Worm (Caenorhabditis elegans) whole organism, early embryonic: ENCODE data around the gene T01D1.4.

Experiments used
- F13C5.2 ChIP-seq: sonication (generic microtip); optimal IDR thresholded peaks from 2 replicates; lab custom pipeline; 2017; ENCODE audit warnings: mild to moderate bottlenecking, missing genetic modification characterization, inconsistent platforms, missing compliant biosample characterization
- ceh-13 ChIP-seq: fragments of 200-800 bp; sonication (Bioruptor generic); optimal IDR thresholded peaks from 2 replicates; lab custom pipeline; 2018; ENCODE audit warnings: mild to moderate bottlenecking, missing genetic modification characterization, missing compliant biosample characterization
- ets-7 ChIP-seq: sonication (generic microtip); optimal IDR thresholded peaks from 2 replicates; lab custom pipeline; 2016; ENCODE audit warnings: missing genotype, missing genetic modification characterization, missing compliant biosample characterization
- flt-1 ChIP-seq: fragments of 200-800 bp; sonication (Bioruptor generic); IDR thresholded peaks from 2 replicates; pipeline ENCODE4 v1.3.6; 2022; ENCODE audit warnings: missing genetic modification characterization, missing compliant biosample characterization

DNA sequence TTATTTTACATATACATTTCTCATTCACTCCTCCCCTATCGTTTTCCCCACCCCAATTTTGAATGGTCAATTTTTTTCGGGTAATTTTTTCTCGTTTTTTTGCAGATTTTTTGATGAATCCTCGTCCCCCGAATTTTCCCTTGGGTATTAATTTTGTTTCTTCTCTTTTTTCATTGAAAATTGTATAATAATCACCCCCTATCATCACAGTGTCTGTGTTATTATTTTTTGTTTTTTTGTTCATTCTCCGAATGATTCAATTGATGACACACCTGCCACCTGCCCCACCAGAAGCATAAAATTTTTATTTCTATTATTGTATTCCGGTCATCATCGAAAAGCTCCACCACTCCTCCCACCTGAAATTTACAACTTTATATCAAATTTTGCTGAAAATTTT, 26.6 kb downstream of the T01D1.4 start, which contains the start of gene T25D3.3:
- no peak for TF ChIP-seq ceh-13 (GFP tag; lab: Kevin White, UChicago)
- no peak for TF ChIP-seq ets-7
- TF ChIP-seq F13C5.2 (tag; lab: Kevin White, UChicago) = no peak
- no peak for TF ChIP-seq flt-1 (GFP tag; lab: Robert Waterston, UW)
